Worm (Caenorhabditis elegans) whole organism, L4/young adult: ENCODE results near the gene T13C5.2.

ENCODE experiments used
- dao-5 ChIP-seq: sonication (generic microtip); optimal IDR thresholded peaks from 2 replicates; lab custom pipeline; 2016; ENCODE audit warnings: missing genotype, missing genetic modification characterization, moderate library complexity, missing compliant biosample characterization
- him-1 ChIP-seq: sonication (generic microtip); optimal IDR thresholded peaks from 2 replicates; lab custom pipeline; 2016; ENCODE audit warnings: missing genotype, missing genetic modification reagents, missing genetic modification characterization, missing compliant biosample characterization

DNA sequence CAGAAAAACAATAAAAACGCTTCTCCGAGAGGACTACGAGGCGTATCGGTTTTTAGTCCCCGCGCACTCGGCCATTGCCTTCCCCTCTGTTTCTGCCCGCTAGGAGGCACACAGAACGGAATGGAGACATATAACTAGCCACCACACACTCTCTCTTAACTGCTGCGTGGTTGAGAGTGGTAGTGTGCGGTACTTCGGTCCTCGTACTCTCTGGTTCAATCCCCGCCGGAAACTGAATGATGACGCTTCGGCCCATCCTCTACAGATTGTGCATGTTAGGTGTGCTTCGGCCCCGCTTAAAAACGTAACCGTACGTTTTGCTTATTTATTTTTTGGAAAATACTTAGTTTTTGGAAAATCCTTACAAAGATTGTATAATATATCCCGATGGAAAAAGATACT lies 22.9 kb downstream of the T13C5.2 start, which contains the start of gene T13C5.6:
- TF ChIP-seq him-1 (tag; lab: Kevin White, UChicago) (peak; percentile 98), dao-5 (tag; lab: Kevin White, UChicago) (peak; percentile 91)
